Fruit fly (Drosophila melanogaster) whole organism, embryonic: Measurements from ENCODE around the gene CG1943.

Source experiments
- Ada2b ChIP-seq: fragments of 200-800 bp; sonication (Bioruptor generic); IDR thresholded peaks from 2 replicates; pipeline ENCODE4 v1.3.6; 2022; ENCODE audit warnings: missing biosample characterization, missing genetic modification characterization
- Bdp1 ChIP-seq: fragments of 200-800 bp; sonication (Bioruptor generic); optimal IDR thresholded peaks from 3 replicates; lab custom pipeline; 2016; ENCODE audit warnings: missing biosample characterization, missing genetic modification characterization
- Bteb2 ChIP-seq: fragments of 200-800 bp; sonication (Bioruptor generic); optimal IDR thresholded peaks from 2 replicates; lab custom pipeline; 2016; ENCODE audit warnings: missing biosample characterization, missing genetic modification characterization
- C15 ChIP-seq: fragments of 200-800 bp; sonication (Bioruptor generic); IDR thresholded peaks from 3 replicates; pipeline ENCODE4 v1.3.6; 2022; ENCODE audit warnings: missing biosample characterization, missing genetic modification characterization
- CG11398 ChIP-seq: fragments of 200-800 bp; sonication (Bioruptor generic); optimal IDR thresholded peaks from 2 replicates; lab custom pipeline; 2016; ENCODE audit warnings: missing biosample characterization, missing genetic modification characterization
- CG12942 ChIP-seq: fragments of 200-800 bp; sonication (Bioruptor generic); optimal IDR thresholded peaks from 3 replicates; lab custom pipeline; 2016; ENCODE audit warnings: missing biosample characterization, missing genetic modification characterization
- CG13123 ChIP-seq: fragments of 200-800 bp; sonication (Bioruptor generic); optimal IDR thresholded peaks from 2 replicates; lab custom pipeline; 2016; ENCODE audit warnings: missing biosample characterization, missing genetic modification characterization
- CG13424 ChIP-seq: fragments of 200-800 bp; sonication (Bioruptor generic); optimal IDR thresholded peaks from 2 replicates; lab custom pipeline; 2019; ENCODE audit warnings: missing biosample characterization, mild to moderate bottlenecking, missing genetic modification characterization, moderate library complexity
- CG1529 ChIP-seq: fragments of 200-800 bp; sonication (Bioruptor generic); optimal IDR thresholded peaks from 3 replicates; lab custom pipeline; 2018; ENCODE audit warnings: missing biosample characterization, missing genetic modification characterization
- CG15601 ChIP-seq: fragments of 200-800 bp; sonication (Bioruptor generic); optimal IDR thresholded peaks from 3 replicates; lab custom pipeline; 2019; ENCODE audit warnings: missing biosample characterization, mild to moderate bottlenecking, missing genetic modification characterization, moderate library complexity
- CG17612 ChIP-seq: fragments of 200-800 bp; sonication (Bioruptor generic); IDR thresholded peaks from 2 replicates; pipeline ENCODE4 v1.3.6; 2022; ENCODE audit warnings: missing biosample characterization, missing genetic modification characterization
- CG18476 ChIP-seq: fragments of 200-800 bp; sonication (Bioruptor generic); optimal IDR thresholded peaks from 2 replicates; lab custom pipeline; 2016; ENCODE audit warnings: missing biosample characterization, mild to moderate bottlenecking, missing genetic modification characterization
- CG4282 ChIP-seq: fragments of 200-800 bp; sonication (Bioruptor generic); optimal IDR thresholded peaks from 2 replicates; lab custom pipeline; 2016; ENCODE audit warnings: missing biosample characterization, missing genetic modification characterization
- CG4730 ChIP-seq: fragments of 200-800 bp; sonication (Bioruptor generic); IDR thresholded peaks from 2 replicates; pipeline ENCODE4 v1.3.6; 2022; ENCODE audit warnings: missing biosample characterization, missing genetic modification characterization
- CG6254 ChIP-seq: fragments of 200-800 bp; sonication (Bioruptor generic); optimal IDR thresholded peaks from 3 replicates; lab custom pipeline; 2017; ENCODE audit warnings: mild to moderate bottlenecking, missing biosample characterization, missing genetic modification reagents, missing genetic modification characterization
- CG6689 ChIP-seq: fragments of 200-800 bp; sonication (Bioruptor generic); IDR thresholded peaks from 2 replicates; pipeline ENCODE4 v1.3.6; 2022; ENCODE audit warnings: missing biosample characterization, missing genetic modification characterization
- CG7987 ChIP-seq: fragments of 200-800 bp; sonication (Bioruptor generic); optimal IDR thresholded peaks from 2 replicates; lab custom pipeline; 2018; ENCODE audit warnings: missing biosample characterization, mild to moderate bottlenecking, missing genetic modification characterization, moderate library complexity
- CG8290 ChIP-seq, 3 experiments: fragments of 200-800 bp; sonication (Bioruptor generic); optimal IDR thresholded peaks; 2 replicates each; lab custom pipeline; 2016 to 2019; ENCODE audit warnings: missing biosample characterization in 3 of 3, missing genetic modification characterization in 3 of 3, mild to moderate bottlenecking in 2 of 3, moderate library complexity in 1 of 3
- CG8388 ChIP-seq: fragments of 200-800 bp; sonication (Bioruptor generic); optimal IDR thresholded peaks from 2 replicates; lab custom pipeline; 2019; ENCODE audit warnings: missing biosample characterization, mild to moderate bottlenecking, missing genetic modification characterization, moderate library complexity
- CG8765 ChIP-seq: fragments of 200-800 bp; sonication (Bioruptor generic); IDR thresholded peaks from 2 replicates; pipeline ENCODE4 v1.3.6; 2022; ENCODE audit warnings: missing biosample characterization, missing genetic modification characterization
- CG9876 ChIP-seq: fragments of 200-800 bp; sonication (Bioruptor generic); optimal IDR thresholded peaks from 2 replicates; lab custom pipeline; 2016; ENCODE audit warnings: missing biosample characterization, missing genetic modification characterization
- Dip3 ChIP-seq: fragments of 200-800 bp; sonication (Bioruptor generic); optimal IDR thresholded peaks from 3 replicates; lab custom pipeline; 2016; ENCODE audit warnings: missing biosample characterization, missing genetic modification characterization
- Dp ChIP-seq: fragments of 200-800 bp; sonication (Bioruptor generic); optimal IDR thresholded peaks from 2 replicates; lab custom pipeline; 2018; ENCODE audit warnings: missing biosample characterization, mild to moderate bottlenecking, missing genetic modification characterization, moderate library complexity
- Fer2 ChIP-seq: fragments of 200-800 bp; sonication (Bioruptor generic); optimal IDR thresholded peaks from 2 replicates; lab custom pipeline; 2018; ENCODE audit warnings: missing biosample characterization, mild to moderate bottlenecking, missing genetic modification characterization, moderate library complexity
- Fer3 ChIP-seq: fragments of 200-800 bp; sonication (Bioruptor generic); optimal IDR thresholded peaks from 2 replicates; lab custom pipeline; 2018; ENCODE audit warnings: missing biosample characterization, mild to moderate bottlenecking, missing genetic modification characterization, moderate library complexity
- GATAe ChIP-seq: fragments of 200-800 bp; sonication (Bioruptor generic); conservative IDR thresholded peaks from 2 replicates; pipeline ENCODE4 v1.3.6; 2022; ENCODE audit warnings: missing biosample characterization, missing genetic modification characterization
- HmgZ ChIP-seq: fragments of 200-800 bp; sonication (Bioruptor generic); optimal IDR thresholded peaks from 2 replicates; lab custom pipeline; 2018; ENCODE audit warnings: missing biosample characterization, mild to moderate bottlenecking, missing genetic modification characterization
- Hmx ChIP-seq: fragments of 200-800 bp; sonication (Bioruptor generic); optimal IDR thresholded peaks from 2 replicates; lab custom pipeline; 2016; ENCODE audit warnings: missing biosample characterization, missing genetic modification characterization
- Lim3 ChIP-seq: fragments of 200-800 bp; sonication (Bioruptor generic); IDR thresholded peaks from 2 replicates; pipeline ENCODE4 v1.3.6; 2022; ENCODE audit warnings: missing biosample characterization, missing genetic modification characterization
- Mad ChIP-seq: fragments of 200-800 bp; sonication (Bioruptor generic); optimal IDR thresholded peaks from 2 replicates; lab custom pipeline; 2016; ENCODE audit warnings: missing biosample characterization, missing genetic modification characterization
- Max ChIP-seq: fragments of 200-800 bp; sonication (Bioruptor generic); optimal IDR thresholded peaks from 2 replicates; lab custom pipeline; 2016; ENCODE audit warnings: missing biosample characterization, mild to moderate bottlenecking, missing genetic modification characterization
- Mes4 ChIP-seq: fragments of 200-800 bp; sonication (Bioruptor generic); optimal IDR thresholded peaks from 2 replicates; lab custom pipeline; 2016; ENCODE audit warnings: missing biosample characterization, missing genetic modification characterization
- Ptx1 ChIP-seq: fragments of 200-800 bp; sonication (Bioruptor generic); IDR thresholded peaks from 2 replicates; pipeline ENCODE4 v1.3.6; 2022; ENCODE audit warnings: missing biosample characterization, missing genetic modification characterization
- Trl ChIP-seq, 3 experiments: fragments of >200 bp in 2 of 3; fragments of 200-800 bp in 1 of 3; sonication (Bioruptor generic) in 1 of 3; optimal IDR thresholded peaks; 2 replicates in 1 of 3; 3 replicates in 2 of 3; lab custom pipeline; 2016 to 2017; ENCODE audit warnings: missing biosample characterization in 1 of 3, missing genetic modification characterization in 1 of 3
- Usf ChIP-seq: fragments of 200-800 bp; sonication (Bioruptor generic); optimal IDR thresholded peaks from 2 replicates; lab custom pipeline; 2017; ENCODE audit warnings: missing genotype, missing biosample characterization, missing genetic modification characterization
- dm ChIP-seq: fragments of 200-800 bp; sonication (Bioruptor generic); optimal IDR thresholded peaks from 3 replicates; lab custom pipeline; 2016; ENCODE audit warnings: missing biosample characterization, missing genetic modification characterization
- fd102C ChIP-seq: fragments of 200-800 bp; sonication (Bioruptor generic); optimal IDR thresholded peaks from 2 replicates; lab custom pipeline; 2018; ENCODE audit warnings: missing biosample characterization, mild to moderate bottlenecking, missing genetic modification characterization, moderate library complexity
- fd64A ChIP-seq: fragments of 200-800 bp; sonication (Bioruptor generic); optimal IDR thresholded peaks from 3 replicates; lab custom pipeline; 2018; ENCODE audit warnings: missing biosample characterization, mild to moderate bottlenecking, missing genetic modification characterization
- fru ChIP-seq: fragments of >200 bp; optimal IDR thresholded peaks from 2 replicates; lab custom pipeline; 2017
- h ChIP-seq: fragments of >200 bp; optimal IDR thresholded peaks from 2 replicates; lab custom pipeline; 2017
- jumu ChIP-seq: fragments of 200-800 bp; sonication (Bioruptor generic); optimal IDR thresholded peaks from 3 replicates; lab custom pipeline; 2016; ENCODE audit warnings: missing biosample characterization, missing genetic modification characterization
- ken ChIP-seq: fragments of 200-800 bp; sonication (Bioruptor generic); IDR thresholded peaks from 3 replicates; pipeline ENCODE4 v1.3.6; 2022; ENCODE audit warnings: missing biosample characterization, missing genetic modification characterization
- lmd ChIP-seq: fragments of 200-800 bp; sonication (Bioruptor generic); IDR thresholded peaks from 2 replicates; pipeline ENCODE4 v1.3.6; 2022; ENCODE audit warnings: missing biosample characterization, missing genetic modification characterization
- nerfin-2 ChIP-seq: fragments of 200-800 bp; sonication (Bioruptor generic); IDR thresholded peaks from 2 replicates; pipeline ENCODE4 v1.3.6; 2022; ENCODE audit warnings: missing biosample characterization, missing genetic modification characterization; ENCODE audit not compliant: partially characterized antibody
- peb ChIP-seq: fragments of 200-800 bp; sonication (Bioruptor generic); IDR thresholded peaks from 2 replicates; pipeline ENCODE4 v1.3.6; 2022; ENCODE audit warnings: missing biosample characterization, missing genetic modification characterization
- phol ChIP-seq: fragments of 200-800 bp; sonication (Bioruptor generic); optimal IDR thresholded peaks from 3 replicates; lab custom pipeline; 2018; ENCODE audit warnings: missing biosample characterization, mild to moderate bottlenecking, missing genetic modification characterization, moderate library complexity
- scrt ChIP-seq: fragments of 200-800 bp; sonication (Bioruptor generic); optimal IDR thresholded peaks from 2 replicates; lab custom pipeline; 2018; ENCODE audit warnings: missing biosample characterization, mild to moderate bottlenecking, missing genetic modification characterization, moderate library complexity
- sima ChIP-seq: fragments of 200-800 bp; sonication (Bioruptor generic); optimal IDR thresholded peaks from 2 replicates; lab custom pipeline; 2016; ENCODE audit warnings: missing biosample characterization, missing genetic modification characterization
- sob ChIP-seq: fragments of 200-800 bp; sonication (Bioruptor generic); IDR thresholded peaks from 2 replicates; pipeline ENCODE4 v1.3.6; 2022; ENCODE audit warnings: missing biosample characterization, missing genetic modification characterization
- tin ChIP-seq: fragments of 200-800 bp; sonication (Bioruptor generic); optimal IDR thresholded peaks from 3 replicates; lab custom pipeline; 2016; ENCODE audit warnings: missing biosample characterization, missing genetic modification characterization
- tup ChIP-seq: fragments of 200-800 bp; sonication (Bioruptor generic); optimal IDR thresholded peaks from 2 replicates; lab custom pipeline; 2016; ENCODE audit warnings: missing biosample characterization, mild to moderate bottlenecking, missing genetic modification characterization, moderate library complexity
- wek ChIP-seq: fragments of 200-800 bp; sonication (Bioruptor generic); optimal IDR thresholded peaks from 3 replicates; lab custom pipeline; 2018; ENCODE audit warnings: missing biosample characterization, mild to moderate bottlenecking, missing genetic modification characterization, moderate library complexity

CG1943 gene

DNA sequence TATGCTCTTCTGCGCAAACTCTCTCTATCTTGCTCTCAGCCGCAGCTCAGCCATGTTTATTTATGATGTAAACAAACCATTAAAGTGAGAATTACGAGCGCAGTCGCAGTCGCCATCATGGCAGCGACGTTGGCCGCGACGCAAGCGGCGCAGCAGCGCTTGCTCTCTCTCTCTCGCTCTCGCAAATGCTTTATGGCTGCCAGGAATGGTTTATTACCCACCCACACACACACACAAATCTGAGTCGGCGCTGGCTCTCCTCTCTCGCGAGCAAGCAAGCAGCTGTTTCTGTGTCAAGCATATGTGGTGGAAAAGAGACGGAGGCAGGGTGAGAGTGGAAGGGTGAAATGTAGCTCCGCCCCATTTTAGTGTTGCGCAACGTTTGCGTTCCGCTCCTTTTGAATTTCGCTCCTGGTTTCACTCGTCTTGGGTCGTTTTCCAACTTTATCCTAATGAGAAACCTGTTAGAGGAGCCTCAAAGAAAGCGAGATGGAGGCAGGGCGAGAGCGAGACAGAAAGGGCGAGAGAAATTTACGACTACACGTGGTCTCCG is 37.3 kb upstream of the CG1943 start (continued):
- TF ChIP-seq jumu (GFP tag; lab: Kevin White, UChicago) = no peak
- TF ChIP-seq Lim3 = no peak
- no peak for TF ChIP-seq peb (GFP tag; lab: Robert Waterston, UW)
- no peak for TF ChIP-seq Fer2
- TF ChIP-seq sima (GFP tag; lab: Kevin White, UChicago) = no peak
- TF ChIP-seq CG8765 (GFP tag; lab: Robert Waterston, UW) = 0 out of 2 replicates have a peak, but pooled peaks have one; percentile 16
- TF ChIP-seq CG15601 (tag; lab: Kevin White, UChicago) = no peak
- no peak for TF ChIP-seq Usf
- TF ChIP-seq fd102C = peak; percentile 57
- no peak for TF ChIP-seq C15 (GFP tag; lab: Robert Waterston, UW)
- TF ChIP-seq wek (GFP tag; lab: Kevin White, UChicago) = peak; percentile 28
- TF ChIP-seq Ada2b = no peak
- no peak for TF ChIP-seq CG12942 (GFP tag; lab: Kevin White, UChicago)
- TF ChIP-seq GATAe = no peak
- no peak for TF ChIP-seq h (lab: Kevin White, UChicago)
- TF ChIP-seq CG4730 (GFP tag; lab: Robert Waterston, UW) = no peak
- TF ChIP-seq Dp (GFP tag; lab: Kevin White, UChicago) = no peak
- no peak for TF ChIP-seq nerfin-2 (GFP tag; lab: Robert Waterston, UW)
- no peak for TF ChIP-seq HmgZ
- no peak for TF ChIP-seq CG8388
- no peak for TF ChIP-seq fru
- no peak for TF ChIP-seq tup (GFP tag; lab: Kevin White, UChicago)
- TF ChIP-seq Mes4 (GFP tag; lab: Kevin White, UChicago) = no peak
- no peak for TF ChIP-seq CG17612 (GFP tag; lab: Robert Waterston, UW)
- no peak for TF ChIP-seq CG18476 (GFP tag; lab: Kevin White, UChicago)
- no peak for TF ChIP-seq ken (GFP tag; lab: Robert Waterston, UW)
- no peak for TF ChIP-seq Max (GFP tag; lab: Kevin White, UChicago)
- TF ChIP-seq Bteb2 (GFP tag; lab: Kevin White, UChicago) = no peak
- TF ChIP-seq CG13123 = no peak
- TF ChIP-seq CG9876 (GFP tag; lab: Kevin White, UChicago) = no peak
- TF ChIP-seq Ptx1 (GFP tag; lab: Robert Waterston, UW) = no peak
- TF ChIP-seq CG4282 = no peak
- no peak for TF ChIP-seq CG13424
- TF ChIP-seq Bdp1 = no peak
- no peak for TF ChIP-seq CG1529 (GFP tag; lab: Kevin White, UChicago)
- TF ChIP-seq fd64A (GFP tag; lab: Kevin White, UChicago) = no peak
- no peak for TF ChIP-seq Fer3 (tag; lab: Kevin White, UChicago)
- TF ChIP-seq Dip3 = no peak
- peak; percentile 48 for TF ChIP-seq CG8290 (GFP tag; optimal IDR thresholded peaks at IDR 0.05; lab: Kevin White, UChicago)
- TF ChIP-seq CG8290 (tag; optimal IDR thresholded peaks at IDR 0.05; lab: Kevin White, UChicago) = peak in 1 of 2 experiments; percentile 23
- TF ChIP-seq CG7987 (GFP tag; lab: Kevin White, UChicago) = no peak
- peak; percentile 87 to 91 for TF ChIP-seq Trl (optimal IDR thresholded peaks at IDR 0.05; lab: Kevin White, UChicago)
- peak; percentile 46 for TF ChIP-seq Trl (GFP tag; optimal IDR thresholded peaks at IDR 0.05; lab: Kevin White, UChicago)
- TF ChIP-seq Mad (GFP tag; lab: Kevin White, UChicago) = no peak
- no peak for TF ChIP-seq CG6689
- peak; percentile 55 for TF ChIP-seq dm (GFP tag; lab: Kevin White, UChicago)
- peak; percentile 30; the same call in 1 of the 2 replicates for TF ChIP-seq sob (GFP tag; lab: Robert Waterston, UW)
- peak; percentile 97 for TF ChIP-seq scrt (GFP tag; lab: Kevin White, UChicago)
- no peak for TF ChIP-seq CG11398 (GFP tag; lab: Kevin White, UChicago)
- TF ChIP-seq CG6254 (GFP tag; lab: Kevin White, UChicago) = no peak
- peak; percentile 83 for TF ChIP-seq phol (tag; lab: Kevin White, UChicago)
- TF ChIP-seq tin (GFP tag; lab: Kevin White, UChicago) = peak; percentile 31
- TF ChIP-seq Hmx (GFP tag; lab: Kevin White, UChicago) = no peak
- TF ChIP-seq lmd (GFP tag; lab: Robert Waterston, UW) = no peak
